Fruit fly (Drosophila melanogaster) whole organism, embryonic: ENCODE results near the gene brv3.

Experiments used
- BEAF-32 ChIP-seq: fragments of 200-800 bp; sonication (Bioruptor generic); optimal IDR thresholded peaks from 3 replicates; lab custom pipeline; 2017; ENCODE audit warnings: missing biosample characterization, missing genetic modification characterization, mild to moderate bottlenecking, moderate library complexity, missing genetic modification reagents
- CG10274 ChIP-seq: fragments of 200-800 bp; sonication (Bioruptor generic); optimal IDR thresholded peaks from 3 replicates; lab custom pipeline; 2017; ENCODE audit warnings: missing biosample characterization, mild to moderate bottlenecking, missing genetic modification characterization
- CG11398 ChIP-seq: fragments of 200-800 bp; sonication (Bioruptor generic); optimal IDR thresholded peaks from 2 replicates; lab custom pipeline; 2016; ENCODE audit warnings: missing biosample characterization, missing genetic modification characterization
- CG11695 ChIP-seq: fragments of 200-800 bp; sonication (Bioruptor generic); IDR thresholded peaks from 3 replicates; pipeline ENCODE4 v1.3.6; 2022; ENCODE audit warnings: missing biosample characterization, missing genetic modification characterization
- CG13296 ChIP-seq: fragments of 200-800 bp; sonication (Bioruptor generic); optimal IDR thresholded peaks from 3 replicates; lab custom pipeline; 2018; ENCODE audit warnings: missing biosample characterization, mild to moderate bottlenecking, missing genetic modification characterization
- CG15514 ChIP-seq: fragments of 200-800 bp; sonication (Bioruptor generic); optimal IDR thresholded peaks from 3 replicates; lab custom pipeline; 2017; ENCODE audit warnings: missing biosample characterization, missing genetic modification characterization, mild to moderate bottlenecking, moderate library complexity, missing genetic modification reagents
- CG17612 ChIP-seq: fragments of 200-800 bp; sonication (Bioruptor generic); IDR thresholded peaks from 2 replicates; pipeline ENCODE4 v1.3.6; 2022; ENCODE audit warnings: missing biosample characterization, missing genetic modification characterization
- CG18262 ChIP-seq: fragments of 200-800 bp; optimal IDR thresholded peaks from 3 replicates; lab custom pipeline; 2019; ENCODE audit warnings: missing biosample characterization, mild to moderate bottlenecking, missing genetic modification characterization, moderate library complexity
- CG18764 ChIP-seq: fragments of 200-800 bp; sonication (Bioruptor generic); optimal IDR thresholded peaks from 3 replicates; lab custom pipeline; 2016; ENCODE audit warnings: missing biosample characterization, missing genetic modification characterization
- CG2199 ChIP-seq: fragments of 200-800 bp; sonication (Bioruptor generic); IDR thresholded peaks from 3 replicates; pipeline ENCODE4 v1.3.6; 2022; ENCODE audit warnings: missing biosample characterization, missing genetic modification characterization
- CG43689 ChIP-seq: fragments of 200-800 bp; sonication (Bioruptor generic); IDR thresholded peaks from 2 replicates; pipeline ENCODE4 v1.3.6; 2022; ENCODE audit warnings: missing biosample characterization, missing genetic modification characterization
- CG6765 ChIP-seq: fragments of 200-800 bp; sonication (Bioruptor generic); optimal IDR thresholded peaks from 3 replicates; lab custom pipeline; 2017; ENCODE audit warnings: missing biosample characterization, mild to moderate bottlenecking, missing genetic modification characterization
- CG7271 ChIP-seq: fragments of 200-800 bp; sonication (Bioruptor generic); optimal IDR thresholded peaks from 2 replicates; lab custom pipeline; 2018; ENCODE audit warnings: missing biosample characterization, mild to moderate bottlenecking, missing genetic modification characterization, moderate library complexity
- CTCF ChIP-seq: fragments of 200-800 bp; sonication (Bioruptor generic); optimal IDR thresholded peaks from 2 replicates; lab custom pipeline; 2017; ENCODE audit warnings: missing biosample characterization, mild to moderate bottlenecking, missing genetic modification characterization, moderate library complexity
- Deaf1 ChIP-seq: fragments of 200-800 bp; optimal IDR thresholded peaks from 3 replicates; lab custom pipeline; 2019; ENCODE audit warnings: missing biosample characterization, mild to moderate bottlenecking, missing genetic modification characterization, moderate library complexity
- Dll ChIP-seq: fragments of 200-800 bp; sonication (Bioruptor generic); IDR thresholded peaks from 4 replicates; pipeline ENCODE4 v1.3.6; 2022; ENCODE audit warnings: missing biosample characterization, missing genetic modification characterization; ENCODE audit not compliant: partially characterized antibody
- H15 ChIP-seq: fragments of 200-800 bp; sonication (Bioruptor generic); IDR thresholded peaks from 3 replicates; pipeline ENCODE4 v1.3.6; 2022; ENCODE audit warnings: missing biosample characterization, missing genetic modification characterization
- Med ChIP-seq: fragments of 200-800 bp; sonication (Bioruptor generic); peaks from one replicate; lab custom pipeline; 2016; ENCODE audit warnings: missing biosample characterization, missing genetic modification characterization, mild to moderate bottlenecking, inconsistent platforms, moderate library complexity
- Nf-YA ChIP-seq: fragments of 200-800 bp; sonication (Bioruptor generic); IDR thresholded peaks from 2 replicates; pipeline ENCODE4 v1.3.6; 2022; ENCODE audit warnings: missing biosample characterization, missing genetic modification characterization
- Pdp1 ChIP-seq, 2 experiments: fragments of 200-800 bp; sonication (Bioruptor generic); optimal IDR thresholded peaks; 3 replicates each; lab custom pipeline; 2016; ENCODE audit warnings: missing biosample characterization in 2 of 2, missing genetic modification characterization in 2 of 2, mild to moderate bottlenecking in 1 of 2, moderate library complexity in 1 of 2
- Poxn ChIP-seq: fragments of 200-800 bp; sonication (Bioruptor generic); IDR thresholded peaks from 2 replicates; pipeline ENCODE4 v1.3.6; 2022; ENCODE audit warnings: missing biosample characterization, missing genetic modification characterization
- Trl ChIP-seq, 3 experiments: fragments of >200 bp in 2 of 3; fragments of 200-800 bp in 1 of 3; sonication (Bioruptor generic) in 1 of 3; optimal IDR thresholded peaks; 2 replicates in 1 of 3; 3 replicates in 2 of 3; lab custom pipeline; 2016 to 2017; ENCODE audit warnings: missing biosample characterization in 1 of 3, missing genetic modification characterization in 1 of 3
- YL-1 ChIP-seq: fragments of 200-800 bp; sonication (Bioruptor generic); optimal IDR thresholded peaks from 3 replicates; lab custom pipeline; 2017; ENCODE audit warnings: missing biosample characterization, mild to moderate bottlenecking, missing genetic modification characterization
- chinmo ChIP-seq: fragments of 200-800 bp; sonication (Bioruptor generic); IDR thresholded peaks from 4 replicates; pipeline ENCODE4 v1.3.6; 2022; ENCODE audit warnings: missing biosample characterization, missing genetic modification characterization; ENCODE audit not compliant: partially characterized antibody
- chm ChIP-seq: fragments of 200-800 bp; sonication (Bioruptor generic); IDR thresholded peaks from 2 replicates; pipeline ENCODE4 v1.3.6; 2022; ENCODE audit warnings: missing biosample characterization, missing genetic modification characterization
- corto ChIP-seq: fragments of 200-800 bp; sonication (Bioruptor generic); optimal IDR thresholded peaks from 2 replicates; lab custom pipeline; 2016; ENCODE audit warnings: missing biosample characterization, mild to moderate bottlenecking, missing genetic modification characterization, moderate library complexity
- crol ChIP-seq: fragments of 200-800 bp; sonication (Bioruptor generic); IDR thresholded peaks from 2 replicates; pipeline ENCODE4 v1.3.6; 2022; ENCODE audit warnings: missing biosample characterization, missing genetic modification characterization
- dmrt11E ChIP-seq: fragments of 200-800 bp; sonication (Bioruptor generic); optimal IDR thresholded peaks from 3 replicates; lab custom pipeline; 2018; ENCODE audit warnings: missing biosample characterization, mild to moderate bottlenecking, missing genetic modification characterization, moderate library complexity
- dysf ChIP-seq: fragments of 200-800 bp; sonication (Bioruptor generic); IDR thresholded peaks from 3 replicates; pipeline ENCODE4 v1.3.6; 2022; ENCODE audit warnings: missing biosample characterization, missing genetic modification characterization
- her ChIP-seq: fragments of 200-800 bp; sonication (Bioruptor generic); optimal IDR thresholded peaks from 2 replicates; lab custom pipeline; 2016; ENCODE audit warnings: missing biosample characterization, missing genetic modification characterization
- kah ChIP-seq: fragments of 200-800 bp; sonication (Bioruptor generic); optimal IDR thresholded peaks from 2 replicates; lab custom pipeline; 2018; ENCODE audit warnings: missing biosample characterization, mild to moderate bottlenecking, missing genetic modification characterization
- lab ChIP-seq: fragments of 200-800 bp; sonication (Bioruptor generic); optimal IDR thresholded peaks from 3 replicates; lab custom pipeline; 2017; ENCODE audit warnings: missing biosample characterization, missing genetic modification characterization, mild to moderate bottlenecking, moderate library complexity, missing genetic modification reagents
- lmd ChIP-seq: fragments of 200-800 bp; sonication (Bioruptor generic); IDR thresholded peaks from 2 replicates; pipeline ENCODE4 v1.3.6; 2022; ENCODE audit warnings: missing biosample characterization, missing genetic modification characterization
- nerfin-1 ChIP-seq: fragments of 200-800 bp; sonication (Bioruptor generic); optimal IDR thresholded peaks from 3 replicates; lab custom pipeline; 2019; ENCODE audit warnings: missing biosample characterization, mild to moderate bottlenecking, missing genetic modification characterization, moderate library complexity
- nom ChIP-seq: fragments of 200-800 bp; sonication (Bioruptor generic); optimal IDR thresholded peaks from 2 replicates; lab custom pipeline; 2017; ENCODE audit warnings: missing biosample characterization, missing genetic modification characterization, mild to moderate bottlenecking, moderate library complexity, missing genetic modification reagents
- pfk ChIP-seq: fragments of 200-800 bp; sonication (Bioruptor generic); optimal IDR thresholded peaks from 2 replicates; lab custom pipeline; 2018; ENCODE audit warnings: missing biosample characterization, mild to moderate bottlenecking, missing genetic modification characterization, moderate library complexity
- sd ChIP-seq: fragments of 200-800 bp; sonication (Bioruptor generic); optimal IDR thresholded peaks from 3 replicates; lab custom pipeline; 2018; ENCODE audit warnings: missing biosample characterization, mild to moderate bottlenecking, missing genetic modification characterization, moderate library complexity
- sr ChIP-seq: fragments of 200-800 bp; sonication (Bioruptor generic); IDR thresholded peaks from 3 replicates; pipeline ENCODE4 v1.3.6; 2022; ENCODE audit warnings: missing biosample characterization, missing genetic modification characterization
- sug ChIP-seq: fragments of 200-800 bp; optimal IDR thresholded peaks from 2 replicates; lab custom pipeline; 2019; ENCODE audit warnings: missing biosample characterization, mild to moderate bottlenecking, missing genetic modification characterization, moderate library complexity
- tll ChIP-seq, 2 experiments: fragments of 200-800 bp in 1 of 2; fragments of >200 bp in 1 of 2; sonication (Bioruptor generic) in 1 of 2; optimal IDR thresholded peaks; 2 replicates each; lab custom pipeline; 2017 to 2019; ENCODE audit warnings: missing biosample characterization in 2 of 2, missing genetic modification characterization in 2 of 2, mild to moderate bottlenecking in 1 of 2, moderate library complexity in 1 of 2
- tx ChIP-seq: fragments of 200-800 bp; sonication (Bioruptor generic); optimal IDR thresholded peaks from 2 replicates; lab custom pipeline; 2016; ENCODE audit warnings: missing biosample characterization, missing genetic modification characterization
- yki ChIP-seq: fragments of >200 bp; optimal IDR thresholded peaks from 3 replicates; lab custom pipeline; 2018
- zf30C ChIP-seq: fragments of 200-800 bp; sonication (Bioruptor generic); optimal IDR thresholded peaks from 3 replicates; lab custom pipeline; 2018; ENCODE audit warnings: missing biosample characterization, mild to moderate bottlenecking, missing genetic modification characterization

Gene brv3

dm6 chrX:2646022-2646761, 21.8 kb upstream of the brv3 start (continued):
- TF ChIP-seq CG10274 (GFP tag; lab: Kevin White, UChicago) (peak; percentile 89), lmd (GFP tag; lab: Robert Waterston, UW) (peak; percentile 97), CG13296 (GFP tag; lab: Kevin White, UChicago) (peak; percentile 96), Poxn (GFP tag; lab: Robert Waterston, UW) (peak; percentile 88), CG17612 (GFP tag; lab: Robert Waterston, UW) (peak; percentile 89), BEAF-32 (GFP tag; lab: Kevin White, UChicago) (peak; percentile 22), dysf (GFP tag; lab: Robert Waterston, UW) (peak; percentile 97)
- TF ChIP-seq, all 482 proteins: peak for 459

dm6 chrX:2645593-2645992, 21.2 kb upstream of the brv3 start:
- TF ChIP-seq Pdp1 (GFP tag; optimal IDR thresholded peaks at IDR 0.05; lab: Kevin White, UChicago) (peak in 1 of 2 experiments; percentile 73), sr (peak; percentile 79; the same call in 2 of the 3 replicates), CG2199 (GFP tag; lab: Robert Waterston, UW) (peak; percentile 21; the same call in 1 of the 3 replicates), CG43689 (no peak)

dm6 chrX:2642484-2643379, 18.4 kb upstream of the brv3 start:
- TF ChIP-seq sug (peak; percentile 53), Nf-YA (GFP tag; lab: Robert Waterston, UW) (no peak), crol (GFP tag; lab: Robert Waterston, UW) (peak; percentile 75), nom (GFP tag; lab: Kevin White, UChicago) (peak; percentile 57), nerfin-1 (tag; lab: Kevin White, UChicago) (peak; percentile 56), kah (GFP tag; lab: Kevin White, UChicago) (peak; percentile 67), CTCF (peak; percentile 5), chm (peak; percentile 32; the same call in 1 of the 2 replicates), YL-1 (GFP tag; lab: Kevin White, UChicago) (peak; percentile 8), CG7271 (no peak), CG18262 (tag; lab: Kevin White, UChicago) (peak; percentile 14), CG15514 (GFP tag; lab: Kevin White, UChicago) (peak; percentile 8), pfk (GFP tag; lab: Kevin White, UChicago) (peak; percentile 40), tll (GFP tag; optimal IDR thresholded peaks at IDR 0.05; lab: Kevin White, UChicago) (peak in 1 of 2 experiments; percentile 56), corto (GFP tag; lab: Kevin White, UChicago) (peak; percentile 50), tx (GFP tag; lab: Kevin White, UChicago) (no peak), Med (peak; percentile 61), zf30C (peak; percentile 50), CG13296 (GFP tag; lab: Kevin White, UChicago) (peak; percentile 7), CG11695 (GFP tag; lab: Robert Waterston, UW) (no peak), sd (tag; lab: Kevin White, UChicago) (peak; percentile 73), H15 (GFP tag; lab: Robert Waterston, UW) (no peak), dmrt11E (no peak), CG11398 (GFP tag; lab: Kevin White, UChicago) (no peak), Dll (peak; percentile 36; the same call in 1 of the 4 replicates), CG6765 (GFP tag; lab: Kevin White, UChicago) (peak; percentile 56), Trl (optimal IDR thresholded peaks at IDR 0.05; lab: Kevin White, UChicago) (peak; percentile 97), Trl (GFP tag; optimal IDR thresholded peaks at IDR 0.05; lab: Kevin White, UChicago) (peak; percentile 3), chinmo (GFP tag; lab: Robert Waterston, UW) (peak; percentile 60; the same call in 1 of the 4 replicates), her (no peak), CG18764 (GFP tag; lab: Kevin White, UChicago) (no peak), Deaf1 (peak; percentile 56), lab (GFP tag; lab: Kevin White, UChicago) (peak; percentile 6), yki (peak; percentile 84)
